Fruit fly (Drosophila melanogaster) whole organism, pupa: ENCODE results near the gene CG43332.

Experiments used
- CG10348 ChIP-seq: fragments of 200-800 bp; sonication (Bioruptor generic); IDR thresholded peaks from 2 replicates; pipeline ENCODE4 v1.3.6; 2022; ENCODE audit warnings: missing biosample characterization, missing genetic modification characterization
- CG13204 ChIP-seq: fragments of 200-800 bp; sonication (Bioruptor generic); optimal IDR thresholded peaks from 2 replicates; lab custom pipeline; 2018; ENCODE audit warnings: missing biosample characterization, mild to moderate bottlenecking, missing genetic modification characterization, moderate library complexity
- CG14655 ChIP-seq: fragments of 200-800 bp; sonication (Bioruptor generic); optimal IDR thresholded peaks from 3 replicates; lab custom pipeline; 2017; ENCODE audit warnings: mild to moderate bottlenecking, missing biosample characterization, missing genetic modification reagents, missing genetic modification characterization
- CG8301 ChIP-seq: fragments of 200-800 bp; sonication (Bioruptor generic); optimal IDR thresholded peaks from 2 replicates; lab custom pipeline; 2018; ENCODE audit warnings: missing biosample characterization, mild to moderate bottlenecking, missing genetic modification characterization
- D1 ChIP-seq: fragments of 200-800 bp; sonication (Bioruptor generic); optimal IDR thresholded peaks from 2 replicates; lab custom pipeline; 2018; ENCODE audit warnings: missing biosample characterization, mild to moderate bottlenecking, missing genetic modification characterization, moderate library complexity
- EcR ChIP-seq: fragments of 200-800 bp; sonication (Bioruptor generic); optimal IDR thresholded peaks from 3 replicates; lab custom pipeline; 2019; ENCODE audit warnings: missing biosample characterization, missing genetic modification characterization, mild to moderate bottlenecking, moderate library complexity, missing genetic modification reagents
- fd96Ca ChIP-seq: fragments of 200-800 bp; sonication (Bioruptor generic); IDR thresholded peaks from 3 replicates; pipeline ENCODE4 v1.3.6; 2022; ENCODE audit warnings: missing biosample characterization, missing genetic modification characterization
- gl ChIP-seq: fragments of 200-800 bp; sonication (Bioruptor generic); optimal IDR thresholded peaks from 2 replicates; lab custom pipeline; 2018; ENCODE audit warnings: missing biosample characterization, mild to moderate bottlenecking, missing genetic modification characterization
- rn ChIP-seq: fragments of 200-800 bp; sonication (Bioruptor generic); IDR thresholded peaks from 2 replicates; pipeline ENCODE4 v1.3.6; 2022; ENCODE audit warnings: missing biosample characterization, missing genetic modification characterization

DNA sequence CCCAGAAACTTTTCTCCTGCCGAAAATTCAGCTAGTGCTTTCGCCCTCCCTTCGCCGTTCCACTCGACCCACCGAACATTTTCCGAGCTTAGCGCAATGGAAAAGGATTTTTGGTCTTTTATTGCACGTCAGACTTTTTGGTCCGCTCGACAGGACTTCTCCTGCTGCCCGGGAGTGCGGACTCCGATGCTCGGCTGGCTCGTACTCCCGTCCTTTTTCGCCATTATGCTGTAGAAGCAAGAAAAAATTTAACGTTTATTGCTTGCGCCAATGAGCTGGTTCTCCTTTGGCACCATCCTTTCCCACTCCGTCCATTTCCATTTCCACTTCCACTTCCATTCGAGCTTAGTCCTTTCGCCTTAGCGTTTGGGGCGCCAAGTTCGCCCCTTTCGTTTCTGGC is 37.4 kb downstream of the CG43332 start:
- TF ChIP-seq CG8301 (no peak), D1 (tag; lab: Kevin White, UChicago) (no peak), CG10348 (GFP tag; lab: Robert Waterston, UW) (no peak), EcR (no peak), CG14655 (GFP tag; lab: Kevin White, UChicago) (no peak), gl (no peak), CG13204 (no peak), rn (GFP tag; lab: Robert Waterston, UW) (no peak), fd96Ca (GFP tag; lab: Robert Waterston, UW) (no peak)
